Worm (Caenorhabditis elegans) whole organism, young adult: ENCODE measurements around the gene T27E9.6.

Experiments
- K12H6.12 ChIP-seq: fragments of 200-800 bp; sonication (Bioruptor generic); optimal IDR thresholded peaks from 2 replicates; lab custom pipeline; 2018; ENCODE audit warnings: mild to moderate bottlenecking, missing genetic modification characterization, missing compliant biosample characterization
- Y95B8A.8 ChIP-seq: fragments of 200-800 bp; sonication (Bioruptor generic); IDR thresholded peaks from 2 replicates; pipeline ENCODE4 v1.3.6; 2022; ENCODE audit warnings: missing genetic modification reagents, missing genetic modification characterization, missing compliant biosample characterization
- ZK185.1 ChIP-seq: sonication (generic microtip); optimal IDR thresholded peaks from 2 replicates; lab custom pipeline; 2016; ENCODE audit warnings: mild to moderate bottlenecking, missing genetic modification characterization, missing compliant biosample characterization; ENCODE audit not compliant: poor library complexity, severe bottlenecking
- aptf-2 ChIP-seq: fragments of 200-800 bp; sonication (Bioruptor generic); conservative IDR thresholded peaks from 2 replicates; pipeline ENCODE4 v1.3.6; 2022; ENCODE audit warnings: missing genetic modification reagents, missing genetic modification characterization, missing compliant biosample characterization
- attf-6 ChIP-seq: fragments of 200-800 bp; sonication (Bioruptor generic); IDR thresholded peaks from 2 replicates; pipeline ENCODE4 v1.3.6; 2022; ENCODE audit warnings: missing genetic modification reagents, missing genetic modification characterization, missing compliant biosample characterization
- chd-7 ChIP-seq: sonication (generic microtip); optimal IDR thresholded peaks from 2 replicates; lab custom pipeline; 2016; ENCODE audit warnings: mild to moderate bottlenecking, missing genetic modification characterization, moderate library complexity, missing compliant biosample characterization
- sea-2 ChIP-seq: fragments of 200-800 bp; sonication (Bioruptor generic); IDR thresholded peaks from 2 replicates; pipeline ENCODE4 v1.3.6; 2022; ENCODE audit warnings: missing genetic modification characterization, missing compliant biosample characterization
- tlf-1 ChIP-seq: fragments of 200-800 bp; sonication (Bioruptor generic); optimal IDR thresholded peaks from 2 replicates; lab custom pipeline; 2018; ENCODE audit warnings: mild to moderate bottlenecking, missing genetic modification characterization, missing compliant biosample characterization

DNA sequence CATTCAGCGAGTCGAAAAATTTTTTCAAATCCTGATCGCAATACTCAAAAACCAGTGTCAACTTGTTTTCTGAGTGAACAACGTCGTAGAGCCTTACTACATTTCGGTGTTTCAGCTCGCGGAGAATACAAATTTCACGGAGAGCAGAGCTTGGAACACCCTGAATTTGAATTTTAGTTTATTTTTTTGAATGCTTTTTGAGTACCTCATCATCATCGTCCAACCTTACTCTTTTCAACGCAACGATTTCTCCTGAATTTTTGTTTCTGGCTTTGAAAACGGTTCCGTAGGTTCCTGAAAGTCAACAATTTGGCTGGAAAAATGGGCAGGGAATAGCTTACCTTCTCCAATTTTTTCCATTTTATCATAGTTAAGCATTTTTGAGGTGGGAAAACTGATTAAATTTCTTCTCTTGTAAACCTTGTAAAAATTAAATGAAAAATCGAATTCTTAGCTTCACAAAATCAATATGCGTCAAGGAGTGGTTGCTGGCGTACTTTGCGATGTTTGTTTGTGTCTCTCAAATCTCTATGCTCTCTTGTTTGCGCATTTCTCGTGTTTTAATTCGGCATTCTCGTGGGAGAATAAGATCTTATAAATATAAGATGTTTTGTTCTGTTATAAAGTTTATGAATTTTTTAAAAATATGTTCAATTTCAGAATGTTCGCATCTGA is 10.5 kb downstream of the T27E9.6 start, which contains the start of gene cdk-5:
- TF ChIP-seq ZK185.1 (tag; lab: Kevin White, UChicago) (no peak), Y95B8A.8 (no peak), K12H6.12 (peak; percentile 19), chd-7 (tag; lab: Kevin White, UChicago) (no peak), tlf-1 (GFP tag; lab: Kevin White, UChicago) (peak; percentile 68), sea-2 (no peak), aptf-2 (no peak), attf-6 (GFP tag; lab: Robert Waterston, UW) (no peak)
